Worm (Caenorhabditis elegans) whole organism, L2 larva: ENCODE data around the gene F18E3.10.

ENCODE experiments used
- aly-2 ChIP-seq: fragments of 150-350 bp; optimal IDR thresholded peaks from 2 replicates; lab custom pipeline; 2014; ENCODE audit warnings: missing biosample characterization, missing genetic modification characterization
- lin-13 ChIP-seq: fragments of 150-350 bp; optimal IDR thresholded peaks from 2 replicates; lab custom pipeline; 2014; ENCODE audit warnings: missing biosample characterization, missing genetic modification reagents, missing genetic modification characterization
- zag-1 ChIP-seq: fragments of 150-350 bp; optimal IDR thresholded peaks from 2 replicates; lab custom pipeline; 2014; ENCODE audit warnings: missing biosample characterization, missing genetic modification characterization
- ztf-4 ChIP-seq: fragments of 150-350 bp; optimal IDR thresholded peaks from 2 replicates; lab custom pipeline; 2014; ENCODE audit warnings: missing biosample characterization, missing genetic modification characterization

- no peak for TF ChIP-seq ztf-4 (tag; lab: Kevin White, UChicago)
- no peak for TF ChIP-seq aly-2 (tag; lab: Kevin White, UChicago)
- TF ChIP-seq lin-13 (GFP tag; lab: Kevin White, UChicago) = no peak
- no peak for TF ChIP-seq zag-1
These were observed 7.1 kb downstream of the F18E3.10 start, which contains the start of gene srw-67 for ce11 chrV:7417018-7417716.
